Fruit fly (Drosophila melanogaster): Measurements from ENCODE around the gene Myc.
A peak's percentile ranks its signal among the peaks of the same experiment; 100 is the strongest.

DNA sequence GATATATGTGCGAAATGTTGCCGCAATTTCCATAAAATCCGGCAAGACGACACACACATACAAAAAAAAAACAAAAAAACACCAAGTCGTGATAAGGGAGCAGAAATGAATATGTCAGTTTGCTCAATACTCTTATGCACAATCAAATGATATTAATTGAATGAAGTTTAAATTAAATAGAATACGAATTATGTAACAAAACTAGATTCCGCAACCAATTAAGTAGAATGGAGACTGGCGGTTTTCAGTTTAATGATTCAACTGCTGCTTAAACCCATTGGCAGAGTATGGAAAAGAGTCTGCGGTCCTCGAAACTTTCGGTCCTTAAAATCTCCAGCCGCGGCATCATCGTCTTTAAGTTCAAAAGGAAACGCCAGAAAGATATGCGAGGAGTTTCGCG is 38.9 kb downstream of the Myc start:
- TF ChIP-seq Gug (GFP tag; IDR thresholded peaks at IDR 0.05): no peak
- TF ChIP-seq salr (GFP tag; optimal IDR thresholded peaks at IDR 0.05): no peak
- peak; percentile 68 for TF ChIP-seq Eip75B (GFP tag; optimal IDR thresholded peaks at IDR 0.05)
- peak; percentile 85 for TF ChIP-seq Smox (GFP tag; optimal IDR thresholded peaks at IDR 0.05)

Measured in whole organism, prepupa.